Worm (Caenorhabditis elegans): ENCODE results near the gene slc-46A.

The slc-46A gene

DNA sequence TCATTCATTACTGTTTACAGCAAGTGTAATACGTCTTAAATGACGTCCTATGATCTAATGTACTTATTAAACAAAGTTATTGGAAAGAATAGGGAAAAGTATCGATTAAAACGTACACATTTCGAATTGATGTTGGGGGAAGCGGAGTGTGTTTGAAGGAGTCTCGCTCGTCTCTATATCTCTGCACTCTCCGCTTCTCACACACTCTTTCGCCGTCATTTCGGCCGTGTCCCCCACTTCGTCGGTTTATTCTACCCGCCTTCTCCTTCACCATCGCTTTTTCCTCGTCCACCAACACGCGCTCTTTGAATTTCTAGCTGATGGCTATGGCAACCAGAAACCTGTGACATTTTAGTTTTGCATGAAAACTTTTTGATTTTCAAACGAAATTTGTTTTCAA is 49.8 kb downstream of the slc-46A start (continued):
- TF ChIP-seq zfp-3 (GFP tag; conservative IDR thresholded peaks at IDR 0.05) (no peak), daf-12 (tag; optimal IDR thresholded peaks at IDR 0.05) (no peak), hlh-30 (tag; optimal IDR thresholded peaks at IDR 0.05; ENCODE audit: insufficient read depth) (peak; percentile 69), ztf-7 (tag; optimal IDR thresholded peaks at IDR 0.05) (no peak), dpl-1 (GFP tag; optimal IDR thresholded peaks at IDR 0.05) (peak; percentile 43), lin-1 (GFP tag; IDR thresholded peaks at IDR 0.05) (0 out of 2 replicates have a peak, but pooled peaks have one; percentile 47), hlh-11 (tag; optimal IDR thresholded peaks at IDR 0.05) (peak; percentile 33), skn-1 (tag; optimal IDR thresholded peaks at IDR 0.05) (no peak), zag-1 (tag; optimal IDR thresholded peaks at IDR 0.05) (no peak), mdl-1 (tag; optimal IDR thresholded peaks at IDR 0.05) (peak in 1 of 2 experiments; percentile 39), lin-39 (tag; optimal IDR thresholded peaks at IDR 0.05) (no peak), nhr-25 (tag; optimal IDR thresholded peaks at IDR 0.05; ENCODE audit: borderline replicate concordance, insufficient read depth) (no peak), dve-1 (tag; optimal IDR thresholded peaks at IDR 0.05; ENCODE audit: insufficient read depth) (peak; percentile 15), duxl-1 (tag; optimal IDR thresholded peaks at IDR 0.05; ENCODE audit: poor library complexity) (no peak), nhr-76 (tag; optimal IDR thresholded peaks at IDR 0.05) (no peak), daf-16 (GFP tag; optimal IDR thresholded peaks at IDR 0.05) (no peak), daf-16 (tag; optimal IDR thresholded peaks at IDR 0.05) (peak; percentile 28), lin-38 (GFP tag; IDR thresholded peaks at IDR 0.05) (peak; percentile 65), nhr-6 (tag; optimal IDR thresholded peaks at IDR 0.05) (peak; percentile 58), tag-97 (GFP tag; IDR thresholded peaks at IDR 0.05) (no peak), egl-43 (GFP tag; IDR thresholded peaks at IDR 0.05) (no peak), ceh-62 (tag; optimal IDR thresholded peaks at IDR 0.05) (no peak), ztf-11 (tag; optimal IDR thresholded peaks at IDR 0.05) (no peak), mxl-3 (GFP tag; optimal IDR thresholded peaks at IDR 0.05) (peak; percentile 43), lsy-2 (tag; optimal IDR thresholded peaks at IDR 0.05) (peak in 1 of 2 experiments; percentile 50), lin-29 (GFP tag; IDR thresholded peaks at IDR 0.05) (no peak), snpc-1.2 (GFP tag; IDR thresholded peaks at IDR 0.05) (peak; percentile 49; the same call in 1 of the 2 replicates), aha-1 (tag) (peak; percentile 26), Y105C5A.15 (GFP tag; IDR thresholded peaks at IDR 0.05) (no peak), zip-2 (tag; optimal IDR thresholded peaks at IDR 0.05) (no peak), daf-19 (GFP tag; conservative IDR thresholded peaks at IDR 0.05) (no peak), F10B5.3 (tag; optimal IDR thresholded peaks at IDR 0.05) (no peak), F37D6.2 (tag; optimal IDR thresholded peaks at IDR 0.05) (no peak), Y75B8A.6 (GFP tag; IDR thresholded peaks at IDR 0.05) (no peak), ces-1 (GFP tag; optimal IDR thresholded peaks at IDR 0.05) (no peak), mes-2 (tag; optimal IDR thresholded peaks at IDR 0.05; ENCODE audit: poor library complexity, severe bottlenecking) (peak; percentile 67), ceh-44 (GFP tag; IDR thresholded peaks at IDR 0.05) (no peak), madf-5 (GFP tag; IDR thresholded peaks at IDR 0.05) (no peak), hmg-1.1 (GFP tag; IDR thresholded peaks at IDR 0.05) (peak; percentile 59; the same call in 1 of the 2 replicates), F44E2.7 (GFP tag; IDR thresholded peaks at IDR 0.05) (no peak), saeg-2 (GFP tag; IDR thresholded peaks at IDR 0.05) (no peak), ceh-82 (tag; optimal IDR thresholded peaks at IDR 0.05) (no peak), mxl-2 (GFP tag; conservative IDR thresholded peaks at IDR 0.05) (no peak), cey-2 (tag; optimal IDR thresholded peaks at IDR 0.05; ENCODE audit: borderline replicate concordance, insufficient read depth) (no peak), fkh-10 (GFP tag; optimal IDR thresholded peaks at IDR 0.05) (peak; percentile 43), vab-7 (GFP tag; IDR thresholded peaks at IDR 0.05) (no peak), snpc-4 (tag; optimal IDR thresholded peaks at IDR 0.05) (no peak), sdz-12 (GFP tag; optimal IDR thresholded peaks at IDR 0.05) (no peak), lin-13 (GFP tag; optimal IDR thresholded peaks at IDR 0.05) (no peak), attf-4 (tag; optimal IDR thresholded peaks at IDR 0.05) (no peak), lir-3 (tag; optimal IDR thresholded peaks at IDR 0.05) (no peak), ctbp-1 (GFP tag; IDR thresholded peaks at IDR 0.05) (no peak)

Data from whole organism, L4 larva.